Worm (Caenorhabditis elegans): ENCODE measurements around the gene C03E10.1.

- TF ChIP-seq rpc-1 (optimal IDR thresholded peaks at IDR 0.05) (no peak), rpc-1 (tag; optimal IDR thresholded peaks at IDR 0.05) (no peak), sdz-38 (tag; optimal IDR thresholded peaks at IDR 0.05) (no peak), snpc-1.3 (tag; optimal IDR thresholded peaks at IDR 0.05; ENCODE audit: insufficient read depth) (no peak), ZK185.1 (tag; optimal IDR thresholded peaks at IDR 0.05; ENCODE audit: poor library complexity, severe bottlenecking) (no peak), F55B11.4 (tag; optimal IDR thresholded peaks at IDR 0.05; ENCODE audit: borderline replicate concordance, insufficient read depth) (no peak), dpl-1 (GFP tag; optimal IDR thresholded peaks at IDR 0.05) (no peak), unc-62 (GFP tag; optimal IDR thresholded peaks at IDR 0.05) (no peak)
Observed at ce11 chrV:11323720-11324119, 32.7 kb downstream of the C03E10.1 start, which contains the start of gene str-141.
